Fruit fly (Drosophila melanogaster) whole organism, embryonic: ENCODE data around the gene CG8135.

Experiments
- Abd-B ChIP-seq: fragments of 200-800 bp; sonication (Bioruptor generic); optimal IDR thresholded peaks from 2 replicates; lab custom pipeline; 2018; ENCODE audit warnings: missing biosample characterization, mild to moderate bottlenecking, missing genetic modification characterization, moderate library complexity
- Adf1 ChIP-seq: fragments of 200-800 bp; sonication (Bioruptor generic); IDR thresholded peaks from 2 replicates; pipeline ENCODE4 v1.3.6; 2022; ENCODE audit warnings: missing biosample characterization, missing genetic modification characterization
- Asciz ChIP-seq: fragments of 200-800 bp; sonication (Bioruptor generic); optimal IDR thresholded peaks from 2 replicates; lab custom pipeline; 2017; ENCODE audit warnings: missing biosample characterization, mild to moderate bottlenecking, missing genetic modification characterization, missing genetic modification reagents
- Blimp-1 ChIP-seq: fragments of 200-800 bp; sonication (Bioruptor generic); optimal IDR thresholded peaks from 3 replicates; lab custom pipeline; 2018; ENCODE audit warnings: missing biosample characterization, missing genetic modification characterization, mild to moderate bottlenecking, moderate library complexity, missing genetic modification reagents
- CG10147 ChIP-seq: fragments of 200-800 bp; sonication (Bioruptor generic); optimal IDR thresholded peaks from 2 replicates; lab custom pipeline; 2019; ENCODE audit warnings: missing biosample characterization, mild to moderate bottlenecking, missing genetic modification characterization, moderate library complexity
- CG10565 ChIP-seq: fragments of 200-800 bp; sonication (Bioruptor generic); optimal IDR thresholded peaks from 3 replicates; lab custom pipeline; 2016; ENCODE audit warnings: missing biosample characterization, mild to moderate bottlenecking, missing genetic modification characterization
- CG10959 ChIP-seq: fragments of 200-800 bp; sonication (Bioruptor generic); IDR thresholded peaks from 2 replicates; pipeline ENCODE4 v1.3.6; 2022; ENCODE audit warnings: missing biosample characterization, missing genetic modification characterization
- CG12391 ChIP-seq: fragments of 200-800 bp; sonication (Bioruptor generic); optimal IDR thresholded peaks from 3 replicates; lab custom pipeline; 2018; ENCODE audit warnings: missing biosample characterization, mild to moderate bottlenecking, missing genetic modification characterization, moderate library complexity
- CG12942 ChIP-seq: fragments of 200-800 bp; sonication (Bioruptor generic); optimal IDR thresholded peaks from 3 replicates; lab custom pipeline; 2016; ENCODE audit warnings: missing biosample characterization, missing genetic modification characterization
- CG14441 ChIP-seq: fragments of 200-800 bp; sonication (Bioruptor generic); IDR thresholded peaks from 2 replicates; pipeline ENCODE4 v1.3.6; 2022; ENCODE audit warnings: missing biosample characterization, missing genetic modification characterization
- CG18476 ChIP-seq: fragments of 200-800 bp; sonication (Bioruptor generic); optimal IDR thresholded peaks from 2 replicates; lab custom pipeline; 2016; ENCODE audit warnings: missing biosample characterization, mild to moderate bottlenecking, missing genetic modification characterization
- CG18619 ChIP-seq: fragments of 200-800 bp; sonication (Bioruptor generic); optimal IDR thresholded peaks from 3 replicates; lab custom pipeline; 2017; ENCODE audit warnings: missing biosample characterization, mild to moderate bottlenecking, missing genetic modification characterization
- CG2199 ChIP-seq: fragments of 200-800 bp; sonication (Bioruptor generic); IDR thresholded peaks from 3 replicates; pipeline ENCODE4 v1.3.6; 2022; ENCODE audit warnings: missing biosample characterization, missing genetic modification characterization
- CG32767 ChIP-seq: fragments of 200-800 bp; sonication (Bioruptor generic); IDR thresholded peaks from 2 replicates; pipeline ENCODE4 v1.3.6; 2022; ENCODE audit warnings: missing biosample characterization, missing genetic modification characterization
- CG34224 ChIP-seq: fragments of 200-800 bp; sonication (Bioruptor generic); IDR thresholded peaks from 3 replicates; pipeline ENCODE4 v1.3.6; 2022; ENCODE audit warnings: missing biosample characterization, missing genetic modification characterization; ENCODE audit not compliant: partially characterized antibody
- CG3995 ChIP-seq: fragments of 200-800 bp; sonication (Bioruptor generic); optimal IDR thresholded peaks from 3 replicates; lab custom pipeline; 2016; ENCODE audit warnings: missing biosample characterization, missing genetic modification characterization
- CG42726 ChIP-seq: fragments of 200-800 bp; sonication (Bioruptor generic); IDR thresholded peaks from 2 replicates; pipeline ENCODE4 v1.3.6; 2022; ENCODE audit warnings: missing biosample characterization, missing genetic modification characterization; ENCODE audit not compliant: partially characterized antibody
- CG4404 ChIP-seq: fragments of 200-800 bp; sonication (Bioruptor generic); IDR thresholded peaks from 2 replicates; pipeline ENCODE4 v1.3.6; 2022; ENCODE audit warnings: missing biosample characterization, missing genetic modification characterization
- CG7963 ChIP-seq: fragments of 200-800 bp; sonication (Bioruptor generic); IDR thresholded peaks from 3 replicates; pipeline ENCODE4 v1.3.6; 2022; ENCODE audit warnings: missing biosample characterization, missing genetic modification characterization; ENCODE audit not compliant: partially characterized antibody
- CG7987 ChIP-seq: fragments of 200-800 bp; sonication (Bioruptor generic); optimal IDR thresholded peaks from 2 replicates; lab custom pipeline; 2018; ENCODE audit warnings: missing biosample characterization, mild to moderate bottlenecking, missing genetic modification characterization, moderate library complexity
- CG8478 ChIP-seq: fragments of >200 bp; optimal IDR thresholded peaks from 2 replicates; lab custom pipeline; 2018
- CG9727 ChIP-seq: fragments of 200-800 bp; sonication (Bioruptor generic); optimal IDR thresholded peaks from 3 replicates; lab custom pipeline; 2017; ENCODE audit warnings: missing biosample characterization, mild to moderate bottlenecking, missing genetic modification characterization
- Camta ChIP-seq: fragments of 200-800 bp; sonication (Bioruptor generic); optimal IDR thresholded peaks from 2 replicates; lab custom pipeline; 2016; ENCODE audit warnings: missing biosample characterization, missing genetic modification characterization
- CrebB ChIP-seq: fragments of 200-800 bp; sonication (Bioruptor generic); optimal IDR thresholded peaks from 3 replicates; lab custom pipeline; 2018; ENCODE audit warnings: missing biosample characterization, mild to moderate bottlenecking, missing genetic modification characterization
- H2.0 ChIP-seq: fragments of 200-800 bp; sonication (Bioruptor generic); IDR thresholded peaks from 2 replicates; pipeline ENCODE4 v1.3.6; 2022; ENCODE audit warnings: missing biosample characterization, missing genetic modification characterization
- HLH3B ChIP-seq: fragments of 200-800 bp; sonication (Bioruptor generic); IDR thresholded peaks from 2 replicates; pipeline ENCODE4 v1.3.6; 2022; ENCODE audit warnings: missing biosample characterization, missing genetic modification characterization
- HLH54F ChIP-seq: fragments of 200-800 bp; sonication (Bioruptor generic); optimal IDR thresholded peaks from 3 replicates; lab custom pipeline; 2016; ENCODE audit warnings: missing biosample characterization, missing genetic modification characterization
- Lpt ChIP-seq: fragments of >200 bp; optimal IDR thresholded peaks from 2 replicates; lab custom pipeline; 2018; ENCODE audit warnings: missing biosample characterization, missing genetic modification characterization
- Mes4 ChIP-seq: fragments of 200-800 bp; sonication (Bioruptor generic); optimal IDR thresholded peaks from 2 replicates; lab custom pipeline; 2016; ENCODE audit warnings: missing biosample characterization, missing genetic modification characterization
- Nf-YA ChIP-seq: fragments of 200-800 bp; sonication (Bioruptor generic); IDR thresholded peaks from 2 replicates; pipeline ENCODE4 v1.3.6; 2022; ENCODE audit warnings: missing biosample characterization, missing genetic modification characterization
- Scr ChIP-seq: fragments of 200-800 bp; sonication (Bioruptor generic); IDR thresholded peaks from 2 replicates; pipeline ENCODE4 v1.3.6; 2022; ENCODE audit warnings: missing biosample characterization, missing genetic modification characterization; ENCODE audit not compliant: partially characterized antibody
- Side ChIP-seq: fragments of 200-800 bp; sonication (Bioruptor generic); optimal IDR thresholded peaks from 2 replicates; lab custom pipeline; 2016; ENCODE audit warnings: missing biosample characterization, missing genetic modification characterization
- Spps ChIP-seq: fragments of 200-800 bp; sonication (Bioruptor generic); optimal IDR thresholded peaks from 2 replicates; lab custom pipeline; 2018; ENCODE audit warnings: missing biosample characterization, mild to moderate bottlenecking, missing genetic modification characterization
- Xbp1 ChIP-seq: fragments of 200-800 bp; sonication (Bioruptor generic); optimal IDR thresholded peaks from 3 replicates; lab custom pipeline; 2016; ENCODE audit warnings: missing biosample characterization, mild to moderate bottlenecking, missing genetic modification characterization
- cas ChIP-seq: fragments of 200-800 bp; sonication (Bioruptor generic); IDR thresholded peaks from 2 replicates; pipeline ENCODE4 v1.3.6; 2022; ENCODE audit warnings: missing biosample characterization, missing genetic modification characterization
- fru ChIP-seq: fragments of >200 bp; optimal IDR thresholded peaks from 2 replicates; lab custom pipeline; 2017
- gcm2 ChIP-seq: fragments of 200-800 bp; sonication (Bioruptor generic); optimal IDR thresholded peaks from 2 replicates; lab custom pipeline; 2016; ENCODE audit warnings: missing biosample characterization, missing genetic modification characterization
- ind ChIP-seq: fragments of 200-800 bp; sonication (Bioruptor generic); optimal IDR thresholded peaks from 3 replicates; lab custom pipeline; 2016; ENCODE audit warnings: missing biosample characterization, missing genetic modification characterization
- inv ChIP-seq: fragments of 200-800 bp; sonication (Bioruptor generic); IDR thresholded peaks from 2 replicates; pipeline ENCODE4 v1.3.6; 2022; ENCODE audit warnings: missing biosample characterization, missing genetic modification characterization; ENCODE audit not compliant: partially characterized antibody
- jing ChIP-seq: fragments of 200-800 bp; sonication (Bioruptor generic); optimal IDR thresholded peaks from 2 replicates; lab custom pipeline; 2018; ENCODE audit warnings: missing biosample characterization, mild to moderate bottlenecking, missing genetic modification characterization
- lab ChIP-seq: fragments of 200-800 bp; sonication (Bioruptor generic); optimal IDR thresholded peaks from 3 replicates; lab custom pipeline; 2017; ENCODE audit warnings: missing biosample characterization, missing genetic modification characterization, mild to moderate bottlenecking, moderate library complexity, missing genetic modification reagents
- odd ChIP-seq: fragments of 200-800 bp; sonication (Bioruptor generic); optimal IDR thresholded peaks from 2 replicates; lab custom pipeline; 2017; ENCODE audit warnings: missing biosample characterization, mild to moderate bottlenecking, missing genetic modification characterization
- peb ChIP-seq: fragments of 200-800 bp; sonication (Bioruptor generic); IDR thresholded peaks from 2 replicates; pipeline ENCODE4 v1.3.6; 2022; ENCODE audit warnings: missing biosample characterization, missing genetic modification characterization
- repo ChIP-seq: fragments of 200-800 bp; sonication (Bioruptor generic); optimal IDR thresholded peaks from 2 replicates; lab custom pipeline; 2016; ENCODE audit warnings: missing biosample characterization, missing genetic modification characterization
- ro ChIP-seq: fragments of 200-800 bp; sonication (Bioruptor generic); IDR thresholded peaks from 2 replicates; pipeline ENCODE4 v1.3.6; 2022; ENCODE audit warnings: missing biosample characterization, missing genetic modification characterization
- sens ChIP-seq: fragments of 200-800 bp; sonication (Bioruptor generic); peaks from one replicate; lab custom pipeline; 2016; ENCODE audit warnings: missing biosample characterization, missing genetic modification characterization
- sisA ChIP-seq: fragments of 200-800 bp; sonication (Bioruptor generic); IDR thresholded peaks from 2 replicates; pipeline ENCODE4 v1.3.6; 2022; ENCODE audit warnings: missing biosample characterization, missing genetic modification characterization
- unpg ChIP-seq: fragments of 200-800 bp; sonication (Bioruptor generic); optimal IDR thresholded peaks from 3 replicates; lab custom pipeline; 2018; ENCODE audit warnings: missing biosample characterization, mild to moderate bottlenecking, missing genetic modification characterization, moderate library complexity
- wor ChIP-seq: fragments of 200-800 bp; sonication (Bioruptor generic); IDR thresholded peaks from 2 replicates; pipeline ENCODE4 v1.3.6; 2022; ENCODE audit warnings: missing biosample characterization, missing genetic modification characterization

CG8135 gene

DNA sequence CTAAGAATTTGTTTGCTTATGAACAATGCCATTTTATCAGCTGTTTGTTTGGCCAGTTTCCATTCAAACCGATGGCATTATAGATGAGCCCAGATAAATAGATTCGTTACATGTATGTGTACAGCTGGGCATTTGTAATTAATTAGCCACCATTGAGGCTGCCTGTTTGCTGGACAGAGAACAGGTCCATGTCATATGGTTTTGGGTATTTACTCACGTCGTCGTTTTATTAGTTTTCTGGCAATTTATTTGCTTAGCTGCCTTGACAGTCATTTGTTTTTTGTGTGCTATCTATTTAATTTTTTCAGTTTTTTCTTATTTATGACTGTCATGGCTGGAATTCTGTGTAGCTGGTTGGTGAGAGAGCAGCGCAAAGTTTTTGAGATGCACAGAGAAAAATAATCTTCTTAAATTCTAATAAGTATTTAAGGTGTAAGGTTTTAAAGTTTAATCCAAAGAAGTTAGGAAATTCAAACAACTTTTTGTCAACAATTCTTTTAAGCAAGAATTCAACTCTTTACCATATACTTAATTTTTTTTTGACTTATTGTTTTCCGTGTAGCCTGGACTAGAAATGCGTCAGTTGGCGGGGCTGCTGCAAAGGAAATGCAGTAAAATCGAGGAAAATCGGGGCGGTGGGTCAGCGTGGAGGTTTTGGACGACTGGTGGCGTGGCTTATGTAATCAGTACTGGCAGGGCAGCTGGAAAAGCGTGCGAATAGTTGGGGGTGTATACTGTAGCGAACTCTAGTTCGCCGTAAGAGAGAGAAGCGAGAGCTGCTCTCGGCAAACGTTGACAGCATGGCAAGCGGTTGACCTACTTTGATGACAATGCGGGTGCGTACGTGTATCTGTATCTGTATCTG, 30.6 kb downstream of the CG8135 start (continued):
- TF ChIP-seq Abd-B (GFP tag; lab: Kevin White, UChicago) = peak; percentile 77
- TF ChIP-seq CG12942 (GFP tag; lab: Kevin White, UChicago) = peak; percentile 57
- no peak for TF ChIP-seq inv (GFP tag; lab: Robert Waterston, UW)
- TF ChIP-seq Mes4 (GFP tag; lab: Kevin White, UChicago) = peak; percentile 40
- TF ChIP-seq CG14441 (GFP tag; lab: Robert Waterston, UW) = peak; percentile 90
- no peak for TF ChIP-seq CG10565
- no peak for TF ChIP-seq CG8478 (lab: Kevin White, UChicago)
- TF ChIP-seq unpg (GFP tag; lab: Kevin White, UChicago) = peak; percentile 91
- TF ChIP-seq ro (GFP tag; lab: Robert Waterston, UW) = 0 out of 2 replicates have a peak, but pooled peaks have one; percentile 26
- TF ChIP-seq fru (lab: Kevin White, UChicago) = no peak
- TF ChIP-seq Camta (GFP tag; lab: Kevin White, UChicago) = peak; percentile 79
- TF ChIP-seq H2.0 = peak; percentile 91
- no peak for TF ChIP-seq CG34224 (GFP tag; lab: Robert Waterston, UW)
- TF ChIP-seq CG18476 = peak; percentile 83
- TF ChIP-seq Side = peak; percentile 73
- peak; percentile 85 for TF ChIP-seq Blimp-1 (GFP tag; lab: Kevin White, UChicago)
- peak; percentile 50; the same call in 1 of the 2 replicates for TF ChIP-seq CG4404 (GFP tag; lab: Robert Waterston, UW)
- TF ChIP-seq peb = peak; percentile 69
- TF ChIP-seq jing (GFP tag; lab: Kevin White, UChicago) = no peak
- peak; percentile 91 for TF ChIP-seq CG12391 (tag; lab: Kevin White, UChicago)
- TF ChIP-seq wor = peak; percentile 50; the same call in 1 of the 2 replicates
- TF ChIP-seq cas (GFP tag; lab: Robert Waterston, UW) = peak; percentile 68
- TF ChIP-seq odd (GFP tag; lab: Kevin White, UChicago) = peak; percentile 83
- TF ChIP-seq Spps (tag; lab: Kevin White, UChicago) = peak; percentile 50
- peak; percentile 69 for TF ChIP-seq CrebB (tag; lab: Kevin White, UChicago)
- peak; percentile 85; the same call in 1 of the 2 replicates for TF ChIP-seq CG32767 (GFP tag; lab: Robert Waterston, UW)
- TF ChIP-seq HLH3B (GFP tag; lab: Robert Waterston, UW) = peak; percentile 73
- 0 out of 2 replicates have a peak, but pooled peaks have one; percentile 22 for TF ChIP-seq CG10959
- peak; percentile 82 for TF ChIP-seq CG10147 (GFP tag; lab: Kevin White, UChicago)
- TF ChIP-seq Scr = no peak
- no peak for TF ChIP-seq CG7963 (GFP tag; lab: Robert Waterston, UW)
- peak; percentile 84 for TF ChIP-seq CG9727 (GFP tag; lab: Kevin White, UChicago)
- no peak for TF ChIP-seq CG42726 (GFP tag; lab: Robert Waterston, UW)
- TF ChIP-seq CG3995 (GFP tag; lab: Kevin White, UChicago) = peak; percentile 42
- TF ChIP-seq Xbp1 (GFP tag; lab: Kevin White, UChicago) = peak; percentile 88
- TF ChIP-seq repo (GFP tag; lab: Kevin White, UChicago) = peak; percentile 50
- peak; percentile 60 for TF ChIP-seq Adf1
- TF ChIP-seq Nf-YA (GFP tag; lab: Robert Waterston, UW) = peak; percentile 81
- peak; percentile 89 for TF ChIP-seq lab (GFP tag; lab: Kevin White, UChicago)
- peak; percentile 50; the same call in 1 of the 3 replicates for TF ChIP-seq CG2199 (GFP tag; lab: Robert Waterston, UW)
- TF ChIP-seq sisA (GFP tag; lab: Robert Waterston, UW) = peak; percentile 50
- peak; percentile 51 for TF ChIP-seq gcm2 (GFP tag; lab: Kevin White, UChicago)
- peak; percentile 85 for TF ChIP-seq ind (GFP tag; lab: Kevin White, UChicago)
- peak; percentile 74 for TF ChIP-seq Asciz (GFP tag; lab: Kevin White, UChicago)
- TF ChIP-seq HLH54F (GFP tag; lab: Kevin White, UChicago) = peak; percentile 59
- TF ChIP-seq sens (GFP tag; lab: Kevin White, UChicago) = peak; percentile 97
- TF ChIP-seq Lpt = no peak
- TF ChIP-seq CG7987 (GFP tag; lab: Kevin White, UChicago) = peak; percentile 6
- TF ChIP-seq CG18619 (GFP tag; lab: Kevin White, UChicago) = peak; percentile 79
